Worm (Caenorhabditis elegans) whole organism, L4 larva: Measurements from ENCODE around the gene Y20C6A.4.

Experiments used
- aha-1 ChIP-seq: fragments of 150-350 bp; peaks from one replicate; lab custom pipeline; 2014; ENCODE audit warnings: missing biosample characterization, missing genetic modification characterization
- ceh-20 ChIP-seq: fragments of 200-800 bp; sonication (Bioruptor generic); IDR thresholded peaks from 2 replicates; pipeline ENCODE4 v1.3.6; 2022; ENCODE audit warnings: missing genetic modification reagents, missing genetic modification characterization, missing compliant biosample characterization
- nhr-11 ChIP-seq: fragments of 150-350 bp; optimal IDR thresholded peaks from 2 replicates; lab custom pipeline; 2014; ENCODE audit warnings: missing biosample characterization, missing genetic modification characterization
- nhr-28 ChIP-seq: fragments of 150-350 bp; optimal IDR thresholded peaks from 2 replicates; lab custom pipeline; 2014; ENCODE audit warnings: missing biosample characterization, missing genetic modification characterization
- nhr-48 ChIP-seq: sonication (generic microtip); optimal IDR thresholded peaks from 2 replicates; lab custom pipeline; 2016; ENCODE audit warnings: mild to moderate bottlenecking, missing genetic modification characterization, missing compliant biosample characterization
- tag-97 ChIP-seq: fragments of 200-800 bp; sonication (Bioruptor generic); IDR thresholded peaks from 2 replicates; pipeline ENCODE4 v1.3.6; 2022; ENCODE audit warnings: missing genetic modification characterization, missing compliant biosample characterization
- vab-7 ChIP-seq: fragments of 200-800 bp; sonication (Bioruptor generic); IDR thresholded peaks from 2 replicates; pipeline ENCODE4 v1.3.6; 2022; ENCODE audit warnings: missing genetic modification reagents, missing genetic modification characterization, missing compliant biosample characterization

ce11 chrV:17352827-17353373 is 27.1 kb upstream of the Y20C6A.4 start, which contains the start of the genes fbxa-134 and F47H4.2:
- TF ChIP-seq nhr-11 (tag; lab: Kevin White, UChicago) (no peak), tag-97 (GFP tag; lab: Robert Waterston, UW) (no peak), ceh-20 (no peak), vab-7 (GFP tag; lab: Robert Waterston, UW) (no peak), aha-1 (tag; lab: Kevin White, UChicago) (peak; percentile 64), nhr-48 (peak; percentile 11), nhr-28 (tag; lab: Kevin White, UChicago) (peak; percentile 83)
